Fruit fly (Drosophila melanogaster): ENCODE data around the gene pros.

- TF ChIP-seq sage (GFP tag; optimal IDR thresholded peaks at IDR 0.05) (no peak), fru (GFP tag; optimal IDR thresholded peaks at IDR 0.05) (no peak), OdsH (GFP tag; optimal IDR thresholded peaks at IDR 0.05) (no peak), sv (GFP tag; optimal IDR thresholded peaks at IDR 0.05) (no peak)
Observed at dm6 chr3R:11330713-11331112, 2.4 kb downstream of the pros start.
